Worm (Caenorhabditis elegans): Measurements from ENCODE around the gene F07C4.6.

F07C4.6 gene

ce11 chrV:7580378-7580777, 46.3 kb upstream of the F07C4.6 start, which contains the start of gene ets-6 (continued):
- TF ChIP-seq Y56A3A.18 (GFP tag; IDR thresholded peaks at IDR 0.05) (no peak), tbp1 (GFP tag; optimal IDR thresholded peaks at IDR 0.05) (peak; percentile 4), cebp-2 (GFP tag; IDR thresholded peaks at IDR 0.05) (no peak), akir-1 (GFP tag; optimal IDR thresholded peaks at IDR 0.05) (no peak), fkh-3 (tag; optimal IDR thresholded peaks at IDR 0.05) (no peak), nfya-1 (tag; optimal IDR thresholded peaks at IDR 0.05; ENCODE audit: borderline replicate concordance, insufficient read depth) (no peak), B0261.1 (tag; optimal IDR thresholded peaks at IDR 0.05) (no peak), hsf-1 (GFP tag; IDR thresholded peaks at IDR 0.05) (no peak), die-1 (tag; optimal IDR thresholded peaks at IDR 0.05) (no peak), F23B12.7 (tag; optimal IDR thresholded peaks at IDR 0.05; ENCODE audit: insufficient read depth) (no peak), athp-1 (tag; optimal IDR thresholded peaks at IDR 0.05) (peak; percentile 14), aptf-3 (GFP tag; IDR thresholded peaks at IDR 0.05) (no peak), rcor-1 (GFP tag; IDR thresholded peaks at IDR 0.05) (peak; percentile 61), Y67H2A.10 (GFP tag; conservative IDR thresholded peaks at IDR 0.05) (no peak), ccch-3 (GFP tag; optimal IDR thresholded peaks at IDR 0.05) (no peak), snpc-3.4 (tag; optimal IDR thresholded peaks at IDR 0.05) (peak; percentile 17), dox-1 (GFP tag; IDR thresholded peaks at IDR 0.05) (peak; percentile 56), D2030.7 (GFP tag; IDR thresholded peaks at IDR 0.05) (peak; percentile 34; the same call in 1 of the 2 replicates), Y53G8AR.9 (GFP tag; conservative IDR thresholded peaks at IDR 0.05) (no peak)

ce11 chrV:7587637-7588036, 39.0 kb upstream of the F07C4.6 start, which contains the start of the genes F19F10.11 and C50E3.5:
TSS of gene F19F10.11 (minus strand) at chrV:7587704.
TSS of gene C50E3.5 (plus strand) at chrV:7587996.
- TF ChIP-seq madf-6 (GFP tag; IDR thresholded peaks at IDR 0.05): peak; percentile 60
- peak; percentile 29 for TF ChIP-seq ztf-18 (tag; optimal IDR thresholded peaks at IDR 0.05)
- no peak for TF ChIP-seq madf-10 (tag; optimal IDR thresholded peaks at IDR 0.05)
- peak; percentile 95 for TF ChIP-seq mcd-1 (GFP tag; IDR thresholded peaks at IDR 0.05)
- TF ChIP-seq dox-1 (GFP tag; IDR thresholded peaks at IDR 0.05): 0 out of 2 replicates have a peak, but pooled peaks have one; percentile 27
- TF ChIP-seq lir-1 (GFP tag; conservative IDR thresholded peaks at IDR 0.05): no peak
- no peak for TF ChIP-seq madf-3 (GFP tag; IDR thresholded peaks at IDR 0.05)
- TF ChIP-seq snpc-4 (GFP tag; optimal IDR thresholded peaks at IDR 0.05): no peak
- TF ChIP-seq snpc-4 (tag; optimal IDR thresholded peaks at IDR 0.05): peak in 3 of 4 experiments; percentile 12 to 34 (median 18)
- TF ChIP-seq attf-5 (GFP tag; optimal IDR thresholded peaks at IDR 0.05): peak; percentile 91
- TF ChIP-seq lsl-1 (GFP tag; optimal IDR thresholded peaks at IDR 0.05): peak; percentile 28
- TF ChIP-seq hmg-1.2 (GFP tag; IDR thresholded peaks at IDR 0.05): peak; percentile 98
- TF ChIP-seq F23B12.7 (tag; optimal IDR thresholded peaks at IDR 0.05; ENCODE audit: insufficient read depth): peak; percentile 45
- TF ChIP-seq tbx-9 (tag; optimal IDR thresholded peaks at IDR 0.05; ENCODE audit: borderline replicate concordance): no peak
- no peak for TF ChIP-seq let-526 (GFP tag; IDR thresholded peaks at IDR 0.05)
- TF ChIP-seq snpc-1.1 (tag; optimal IDR thresholded peaks at IDR 0.05; ENCODE audit: insufficient read depth): peak; percentile 12
- TF ChIP-seq lsy-27 (tag; optimal IDR thresholded peaks at IDR 0.05; ENCODE audit: borderline replicate concordance, insufficient read depth): no peak
- TF ChIP-seq lin-54 (GFP tag; optimal IDR thresholded peaks at IDR 0.05): peak; percentile 30
- peak; percentile 35 for TF ChIP-seq snpc-3.4 (tag; optimal IDR thresholded peaks at IDR 0.05)
- peak in 1 of 3 experiments; percentile 50 for TF ChIP-seq lin-35 (GFP tag; optimal IDR thresholded peaks at IDR 0.05)
- TF ChIP-seq snpc-1.3 (tag; optimal IDR thresholded peaks at IDR 0.05; ENCODE audit: insufficient read depth): peak; percentile 60
- TF ChIP-seq rpc-1 (optimal IDR thresholded peaks at IDR 0.05): no peak
- no peak for TF ChIP-seq rpc-1 (tag; optimal IDR thresholded peaks at IDR 0.05)
- TF ChIP-seq B0261.1 (tag; optimal IDR thresholded peaks at IDR 0.05): no peak
- no peak for TF ChIP-seq ceh-100 (GFP tag; IDR thresholded peaks at IDR 0.05)
- no peak for TF ChIP-seq ekl-4 (GFP tag; IDR thresholded peaks at IDR 0.05)

Measured in whole organism, young adult.